Fruit fly (Drosophila melanogaster) whole organism, embryonic: ENCODE data around the gene mEFG1.

Experiments
- Antp ChIP-seq: fragments of 200-800 bp; sonication (Bioruptor generic); optimal IDR thresholded peaks from 3 replicates; lab custom pipeline; 2016; ENCODE audit warnings: missing biosample characterization, missing genetic modification characterization
- Atf6 ChIP-seq: fragments of 200-800 bp; sonication (Bioruptor generic); IDR thresholded peaks from 2 replicates; pipeline ENCODE4 v1.3.6; 2022; ENCODE audit warnings: missing biosample characterization, missing genetic modification characterization
- CG10274 ChIP-seq: fragments of 200-800 bp; sonication (Bioruptor generic); optimal IDR thresholded peaks from 3 replicates; lab custom pipeline; 2017; ENCODE audit warnings: missing biosample characterization, mild to moderate bottlenecking, missing genetic modification characterization
- CG10321 ChIP-seq: fragments of 200-800 bp; sonication (Bioruptor generic); IDR thresholded peaks from 2 replicates; pipeline ENCODE4 v1.3.6; 2022; ENCODE audit warnings: missing biosample characterization, missing genetic modification characterization
- CG10979 ChIP-seq: fragments of 200-800 bp; sonication (Bioruptor generic); optimal IDR thresholded peaks from 2 replicates; lab custom pipeline; 2018; ENCODE audit warnings: missing biosample characterization, mild to moderate bottlenecking, missing genetic modification characterization, moderate library complexity
- CG11456 ChIP-seq: fragments of 200-800 bp; sonication (Bioruptor generic); IDR thresholded peaks from 3 replicates; pipeline ENCODE4 v1.3.6; 2022; ENCODE audit warnings: missing biosample characterization, missing genetic modification characterization
- CG12769 ChIP-seq: fragments of 200-800 bp; sonication (Bioruptor generic); optimal IDR thresholded peaks from 2 replicates; lab custom pipeline; 2019; ENCODE audit warnings: missing biosample characterization, mild to moderate bottlenecking, missing genetic modification characterization, moderate library complexity
- CG1602 ChIP-seq: fragments of 200-800 bp; sonication (Bioruptor generic); optimal IDR thresholded peaks from 3 replicates; lab custom pipeline; 2016; ENCODE audit warnings: missing biosample characterization, missing genetic modification characterization
- CG17568 ChIP-seq: fragments of 200-800 bp; sonication (Bioruptor generic); optimal IDR thresholded peaks from 2 replicates; lab custom pipeline; 2018; ENCODE audit warnings: missing biosample characterization, mild to moderate bottlenecking, missing genetic modification characterization, moderate library complexity
- CG2116 ChIP-seq: fragments of 200-800 bp; sonication (Bioruptor generic); optimal IDR thresholded peaks from 3 replicates; lab custom pipeline; 2018; ENCODE audit warnings: missing biosample characterization, mild to moderate bottlenecking, missing genetic modification characterization
- CG2889 ChIP-seq: fragments of 200-800 bp; sonication (Bioruptor generic); IDR thresholded peaks from 3 replicates; pipeline ENCODE4 v1.3.6; 2022; ENCODE audit warnings: missing biosample characterization, missing genetic modification characterization
- CG30431 ChIP-seq: fragments of 200-800 bp; sonication (Bioruptor generic); optimal IDR thresholded peaks from 2 replicates; lab custom pipeline; 2017; ENCODE audit warnings: missing biosample characterization, missing genetic modification characterization
- CG32532 ChIP-seq: fragments of 200-800 bp; sonication (Bioruptor generic); IDR thresholded peaks from 2 replicates; pipeline ENCODE4 v1.3.6; 2022; ENCODE audit warnings: missing biosample characterization, missing genetic modification characterization
- CG33557 ChIP-seq: fragments of 200-800 bp; sonication (Bioruptor generic); optimal IDR thresholded peaks from 2 replicates; lab custom pipeline; 2019; ENCODE audit warnings: missing biosample characterization, mild to moderate bottlenecking, missing genetic modification characterization, moderate library complexity
- CG4707 ChIP-seq: fragments of 200-800 bp; sonication (Bioruptor generic); optimal IDR thresholded peaks from 2 replicates; lab custom pipeline; 2018; ENCODE audit warnings: missing biosample characterization, mild to moderate bottlenecking, missing genetic modification characterization, moderate library complexity
- CG5245 ChIP-seq: fragments of 200-800 bp; sonication (Bioruptor generic); optimal IDR thresholded peaks from 3 replicates; lab custom pipeline; 2016; ENCODE audit warnings: missing biosample characterization, missing genetic modification characterization
- CG6689 ChIP-seq: fragments of 200-800 bp; sonication (Bioruptor generic); IDR thresholded peaks from 2 replicates; pipeline ENCODE4 v1.3.6; 2022; ENCODE audit warnings: missing biosample characterization, missing genetic modification characterization
- CG7556 ChIP-seq: fragments of 200-800 bp; sonication (Bioruptor generic); optimal IDR thresholded peaks from 2 replicates; lab custom pipeline; 2017; ENCODE audit warnings: missing biosample characterization, mild to moderate bottlenecking, missing genetic modification characterization
- CG8089 ChIP-seq: fragments of 200-800 bp; sonication (Bioruptor generic); optimal IDR thresholded peaks from 3 replicates; lab custom pipeline; 2016; ENCODE audit warnings: missing biosample characterization, missing genetic modification characterization
- CG8281 ChIP-seq: fragments of 200-800 bp; sonication (Bioruptor generic); optimal IDR thresholded peaks from 2 replicates; lab custom pipeline; 2018; ENCODE audit warnings: missing biosample characterization, mild to moderate bottlenecking, missing genetic modification characterization, moderate library complexity
- CG8359 ChIP-seq: fragments of 200-800 bp; sonication (Bioruptor generic); optimal IDR thresholded peaks from 2 replicates; lab custom pipeline; 2017; ENCODE audit warnings: missing biosample characterization, mild to moderate bottlenecking, missing genetic modification characterization, borderline replicate concordance
- CG8944 ChIP-seq: fragments of 200-800 bp; sonication (Bioruptor generic); optimal IDR thresholded peaks from 3 replicates; lab custom pipeline; 2016; ENCODE audit warnings: missing biosample characterization, missing genetic modification characterization
- CG9215 ChIP-seq: fragments of 200-800 bp; sonication (Bioruptor generic); IDR thresholded peaks from 2 replicates; pipeline ENCODE4 v1.3.6; 2022; ENCODE audit warnings: missing biosample characterization, missing genetic modification characterization
- D ChIP-seq, 2 experiments: fragments of 200-800 bp in 1 of 2; fragments of >200 bp in 1 of 2; sonication (Bioruptor generic) in 1 of 2; optimal IDR thresholded peaks; 2 replicates in 1 of 2; 3 replicates in 1 of 2; lab custom pipeline; 2017; ENCODE audit warnings: mild to moderate bottlenecking in 1 of 2, missing biosample characterization in 1 of 2, missing genetic modification characterization in 1 of 2, missing genetic modification reagents in 1 of 2
- Dip2 ChIP-seq: fragments of 200-800 bp; sonication (Bioruptor generic); IDR thresholded peaks from 2 replicates; pipeline ENCODE4 v1.3.6; 2022; ENCODE audit warnings: missing biosample characterization, missing genetic modification characterization
- ERR ChIP-seq: fragments of 200-800 bp; sonication (Bioruptor generic); optimal IDR thresholded peaks from 2 replicates; lab custom pipeline; 2016; ENCODE audit warnings: missing biosample characterization, missing genetic modification characterization
- Ets65A ChIP-seq: fragments of 200-800 bp; sonication (Bioruptor generic); peaks from one replicate; lab custom pipeline; 2016; ENCODE audit warnings: missing biosample characterization, missing genetic modification characterization
- Hsf ChIP-seq: fragments of 200-800 bp; sonication (Bioruptor generic); optimal IDR thresholded peaks from 3 replicates; lab custom pipeline; 2016; ENCODE audit warnings: missing biosample characterization, missing genetic modification characterization
- MESR4 ChIP-seq: fragments of 200-800 bp; sonication (Bioruptor generic); optimal IDR thresholded peaks from 2 replicates; lab custom pipeline; 2018; ENCODE audit warnings: missing biosample characterization, mild to moderate bottlenecking, missing genetic modification characterization, moderate library complexity
- Mad ChIP-seq: fragments of 200-800 bp; sonication (Bioruptor generic); optimal IDR thresholded peaks from 2 replicates; lab custom pipeline; 2016; ENCODE audit warnings: missing biosample characterization, missing genetic modification characterization
- Myb ChIP-seq: fragments of 200-800 bp; sonication (Bioruptor generic); optimal IDR thresholded peaks from 2 replicates; lab custom pipeline; 2016; ENCODE audit warnings: missing biosample characterization, missing genetic modification characterization
- Spps ChIP-seq: fragments of 200-800 bp; sonication (Bioruptor generic); optimal IDR thresholded peaks from 2 replicates; lab custom pipeline; 2018; ENCODE audit warnings: missing biosample characterization, mild to moderate bottlenecking, missing genetic modification characterization
- cas ChIP-seq: fragments of 200-800 bp; sonication (Bioruptor generic); IDR thresholded peaks from 2 replicates; pipeline ENCODE4 v1.3.6; 2022; ENCODE audit warnings: missing biosample characterization, missing genetic modification characterization
- danr ChIP-seq: fragments of 200-800 bp; sonication (Bioruptor generic); IDR thresholded peaks from 2 replicates; pipeline ENCODE4 v1.3.6; 2022; ENCODE audit warnings: missing biosample characterization, missing genetic modification characterization
- dati ChIP-seq: fragments of 200-800 bp; sonication (Bioruptor generic); IDR thresholded peaks from 2 replicates; pipeline ENCODE4 v1.3.6; 2022; ENCODE audit warnings: missing biosample characterization, missing genetic modification characterization
- fru ChIP-seq: fragments of >200 bp; optimal IDR thresholded peaks from 2 replicates; lab custom pipeline; 2017
- fu2 ChIP-seq: fragments of 200-800 bp; sonication (Bioruptor generic); optimal IDR thresholded peaks from 2 replicates; lab custom pipeline; 2016; ENCODE audit warnings: missing biosample characterization, missing genetic modification characterization
- gfzf ChIP-seq: fragments of 200-800 bp; sonication (Bioruptor generic); optimal IDR thresholded peaks from 2 replicates; lab custom pipeline; 2016; ENCODE audit warnings: missing biosample characterization, mild to moderate bottlenecking, missing genetic modification characterization, moderate library complexity
- gt ChIP-seq: fragments of 200-800 bp; sonication (Bioruptor generic); IDR thresholded peaks from 2 replicates; pipeline ENCODE4 v1.3.6; 2022; ENCODE audit warnings: missing biosample characterization, missing genetic modification characterization
- klu ChIP-seq: fragments of 200-800 bp; sonication (Bioruptor generic); IDR thresholded peaks from 2 replicates; pipeline ENCODE4 v1.3.6; 2022; ENCODE audit warnings: missing biosample characterization, missing genetic modification characterization
- lab ChIP-seq: fragments of 200-800 bp; sonication (Bioruptor generic); optimal IDR thresholded peaks from 3 replicates; lab custom pipeline; 2017; ENCODE audit warnings: missing biosample characterization, missing genetic modification characterization, mild to moderate bottlenecking, moderate library complexity, missing genetic modification reagents
- nmo ChIP-seq: fragments of 200-800 bp; sonication (Bioruptor generic); optimal IDR thresholded peaks from 2 replicates; lab custom pipeline; 2018; ENCODE audit warnings: missing biosample characterization, mild to moderate bottlenecking, missing genetic modification characterization, moderate library complexity
- pnt ChIP-seq: fragments of 200-800 bp; sonication (Bioruptor generic); optimal IDR thresholded peaks from 3 replicates; lab custom pipeline; 2016; ENCODE audit warnings: missing biosample characterization, missing genetic modification characterization
- sens ChIP-seq: fragments of 200-800 bp; sonication (Bioruptor generic); peaks from one replicate; lab custom pipeline; 2016; ENCODE audit warnings: missing biosample characterization, missing genetic modification characterization
- seq ChIP-seq: fragments of 200-800 bp; sonication (Bioruptor generic); IDR thresholded peaks from 2 replicates; pipeline ENCODE4 v1.3.6; 2022; ENCODE audit warnings: missing biosample characterization, missing genetic modification characterization
- sug ChIP-seq: fragments of 200-800 bp; optimal IDR thresholded peaks from 2 replicates; lab custom pipeline; 2019; ENCODE audit warnings: missing biosample characterization, mild to moderate bottlenecking, missing genetic modification characterization, moderate library complexity
- unpg ChIP-seq: fragments of 200-800 bp; sonication (Bioruptor generic); optimal IDR thresholded peaks from 3 replicates; lab custom pipeline; 2018; ENCODE audit warnings: missing biosample characterization, mild to moderate bottlenecking, missing genetic modification characterization, moderate library complexity
- wdn ChIP-seq: fragments of 200-800 bp; sonication (Bioruptor generic); IDR thresholded peaks from 2 replicates; pipeline ENCODE4 v1.3.6; 2022; ENCODE audit warnings: missing biosample characterization, missing genetic modification characterization
- wor ChIP-seq: fragments of 200-800 bp; sonication (Bioruptor generic); IDR thresholded peaks from 2 replicates; pipeline ENCODE4 v1.3.6; 2022; ENCODE audit warnings: missing biosample characterization, missing genetic modification characterization
- z ChIP-seq: fragments of 200-800 bp; sonication (Bioruptor generic); IDR thresholded peaks from 3 replicates; pipeline ENCODE4 v1.3.6; 2022; ENCODE audit warnings: missing biosample characterization, missing genetic modification characterization

The mEFG1 gene

dm6 chr2L:7194351-7195037 is 28.4 kb downstream of the mEFG1 start, which contains the start of gene CG4497 (continued):
- peak; percentile 92 for TF ChIP-seq CG12769 (tag; lab: Kevin White, UChicago)
- peak; percentile 82 for TF ChIP-seq CG5245 (GFP tag; lab: Kevin White, UChicago)
- peak; percentile 93 for TF ChIP-seq Mad (GFP tag; lab: Kevin White, UChicago)
- peak; percentile 92 for TF ChIP-seq CG8089 (GFP tag; lab: Kevin White, UChicago)
- TF ChIP-seq CG17568 (GFP tag; lab: Kevin White, UChicago) = peak; percentile 20
- TF ChIP-seq CG8944 (GFP tag; lab: Kevin White, UChicago) = peak; percentile 96
- TF ChIP-seq wdn (GFP tag; lab: Robert Waterston, UW) = peak; percentile 89
- TF ChIP-seq CG2889 (GFP tag; lab: Robert Waterston, UW) = peak; percentile 92
- TF ChIP-seq CG33557 = peak; percentile 77
- peak; percentile 47 for TF ChIP-seq CG10274 (GFP tag; lab: Kevin White, UChicago)
- peak; percentile 98 for TF ChIP-seq CG2116
- TF ChIP-seq z (GFP tag; lab: Robert Waterston, UW) = no peak
- peak; percentile 97 for TF ChIP-seq fu2 (GFP tag; lab: Kevin White, UChicago)
- peak; percentile 92 for TF ChIP-seq sug
- TF ChIP-seq seq (GFP tag; lab: Robert Waterston, UW) = peak; percentile 85
- peak; percentile 100 for TF ChIP-seq Ets65A (GFP tag; lab: Kevin White, UChicago)
- TF ChIP-seq Hsf (GFP tag; lab: Kevin White, UChicago) = peak; percentile 98
- TF ChIP-seq CG4707 (GFP tag; lab: Kevin White, UChicago) = peak; percentile 4
- peak; percentile 94 for TF ChIP-seq nmo (GFP tag; lab: Kevin White, UChicago)
- TF ChIP-seq lab (GFP tag; lab: Kevin White, UChicago) = peak; percentile 89
- TF ChIP-seq wor = peak; percentile 97
- peak; percentile 88 for TF ChIP-seq Myb (GFP tag; lab: Kevin White, UChicago)
- TF ChIP-seq gfzf (GFP tag; lab: Kevin White, UChicago) = peak; percentile 50
- peak; percentile 94 for TF ChIP-seq CG9215 (GFP tag; lab: Robert Waterston, UW)
- peak; percentile 91 for TF ChIP-seq CG32532 (GFP tag; lab: Robert Waterston, UW)
- TF ChIP-seq Antp (GFP tag; lab: Kevin White, UChicago) = peak; percentile 96
- peak; percentile 99 for TF ChIP-seq sens (GFP tag; lab: Kevin White, UChicago)
- peak; percentile 64 for TF ChIP-seq ERR (GFP tag; lab: Kevin White, UChicago)
- TF ChIP-seq danr (GFP tag; lab: Robert Waterston, UW) = peak; percentile 87
- TF ChIP-seq CG8359 (GFP tag; lab: Kevin White, UChicago) = peak; percentile 35
- TF ChIP-seq CG8281 (tag; lab: Kevin White, UChicago) = peak; percentile 53
- peak; percentile 96 for TF ChIP-seq klu
- peak; percentile 55; the same call in 1 of the 2 replicates for TF ChIP-seq dati (GFP tag; lab: Robert Waterston, UW)
- peak; percentile 96 for TF ChIP-seq pnt (GFP tag; lab: Kevin White, UChicago)
- peak; percentile 40 for TF ChIP-seq MESR4 (GFP tag; lab: Kevin White, UChicago)
- TF ChIP-seq Spps (tag; lab: Kevin White, UChicago) = peak; percentile 56
- peak; percentile 57; the same call in 1 of the 2 replicates for TF ChIP-seq CG10321
- TF ChIP-seq fru (lab: Kevin White, UChicago) = no peak
- peak; percentile 85 for TF ChIP-seq CG7556 (GFP tag; lab: Kevin White, UChicago)
- TF ChIP-seq Atf6 (GFP tag; lab: Robert Waterston, UW) = peak; percentile 95
- TF ChIP-seq cas (GFP tag; lab: Robert Waterston, UW) = peak; percentile 62; the same call in 1 of the 2 replicates
- peak; percentile 91 for TF ChIP-seq CG10979 (tag; lab: Kevin White, UChicago)
- peak; percentile 94 for TF ChIP-seq CG6689 (GFP tag; lab: Robert Waterston, UW)
- peak; percentile 73 for TF ChIP-seq Dip2 (GFP tag; lab: Robert Waterston, UW)
- peak; percentile 93 for TF ChIP-seq CG1602 (GFP tag; lab: Kevin White, UChicago)
- peak; percentile 88 for TF ChIP-seq CG30431 (GFP tag; lab: Kevin White, UChicago)
- no peak for TF ChIP-seq D (optimal IDR thresholded peaks at IDR 0.05; lab: Kevin White, UChicago)
- TF ChIP-seq D (GFP tag; optimal IDR thresholded peaks at IDR 0.05; lab: Kevin White, UChicago) = peak; percentile 84
- TF ChIP-seq CG11456 (GFP tag; lab: Robert Waterston, UW) = peak; percentile 91
- TF ChIP-seq gt = peak; percentile 85
- peak; percentile 88 for TF ChIP-seq unpg (GFP tag; lab: Kevin White, UChicago)
